Worm (Caenorhabditis elegans) whole organism, L1 larva: ENCODE results near the gene sre-7.

Experiments used
- ces-1 ChIP-seq: fragments of 150-350 bp; optimal IDR thresholded peaks from 2 replicates; lab custom pipeline; 2014; ENCODE audit warnings: missing biosample characterization, missing genetic modification reagents, missing genetic modification characterization
- efl-1 ChIP-seq, 4 experiments: fragments of 150-350 bp; optimal IDR thresholded peaks in 3 of 4; peaks in 1 of 4; 1 replicate in 1 of 4; 2 replicates in 3 of 4; lab custom pipeline; 2014; ENCODE audit warnings: missing biosample characterization in 2 of 4, missing genetic modification characterization in 2 of 4, missing genetic modification reagents in 2 of 4
- elt-2 ChIP-seq: sonication (generic microtip); optimal IDR thresholded peaks from 2 replicates; lab custom pipeline; 2016; ENCODE audit warnings: missing genetic modification characterization, mild to moderate bottlenecking, inconsistent platforms, missing compliant biosample characterization, missing genetic modification reagents
- fos-1 ChIP-seq: fragments of 150-350 bp; optimal IDR thresholded peaks from 2 replicates; lab custom pipeline; 2014; ENCODE audit warnings: missing biosample characterization, missing genetic modification characterization
- grh-1 ChIP-seq: fragments of 200-800 bp; sonication (Bioruptor generic); IDR thresholded peaks from 2 replicates; pipeline ENCODE4 v1.3.6; 2022; ENCODE audit warnings: missing genetic modification reagents, missing genetic modification characterization, missing compliant biosample characterization
- lin-13 ChIP-seq: fragments of 150-350 bp; optimal IDR thresholded peaks from 2 replicates; lab custom pipeline; 2014; ENCODE audit warnings: missing biosample characterization, missing genetic modification reagents, missing genetic modification characterization
- lin-15B ChIP-seq: fragments of 150-350 bp; sonication (generic microtip); optimal IDR thresholded peaks from 3 replicates; lab custom pipeline; 2014; ENCODE audit warnings: missing biosample characterization, missing genetic modification characterization
- lsy-2 ChIP-seq, 2 experiments: fragments of 150-350 bp; optimal IDR thresholded peaks; 2 replicates each; lab custom pipeline; 2014; ENCODE audit warnings: missing biosample characterization in 2 of 2, missing genetic modification characterization in 2 of 2
- mdl-1 ChIP-seq, 2 experiments: fragments of 150-350 bp; optimal IDR thresholded peaks; 2 replicates each; lab custom pipeline; 2014 to 2017; ENCODE audit warnings: missing biosample characterization in 2 of 2, missing genetic modification characterization in 2 of 2, inconsistent platforms in 1 of 2
- nhr-77 ChIP-seq: fragments of 150-350 bp; optimal IDR thresholded peaks from 2 replicates; lab custom pipeline; 2014; ENCODE audit warnings: missing biosample characterization, missing genetic modification characterization
- pqm-1 ChIP-seq: sonication (generic microtip); optimal IDR thresholded peaks from 3 replicates; lab custom pipeline; 2017; ENCODE audit warnings: missing biosample characterization, missing genetic modification characterization
- unc-130 ChIP-seq: fragments of 150-350 bp; optimal IDR thresholded peaks from 2 replicates; lab custom pipeline; 2017; ENCODE audit warnings: missing biosample characterization, missing genetic modification characterization, inconsistent platforms

ce11 chrV:14248654-14249053, 4.7 kb downstream of the sre-7 start, which contains the start of gene K02E11.6:
- no peak for TF ChIP-seq lin-15B
- no peak for TF ChIP-seq efl-1 (optimal IDR thresholded peaks at IDR 0.05; lab: Kevin White, UChicago)
- TF ChIP-seq efl-1 (GFP tag; optimal IDR thresholded peaks at IDR 0.05 in 1 of 2; lab: Kevin White, UChicago) = no peak
- no peak for TF ChIP-seq fos-1
- TF ChIP-seq pqm-1 = no peak
- TF ChIP-seq lin-13 (GFP tag; lab: Kevin White, UChicago) = no peak
- no peak for TF ChIP-seq nhr-77 (tag; lab: Kevin White, UChicago)
- no peak for TF ChIP-seq unc-130
- no peak for TF ChIP-seq mdl-1 (tag; optimal IDR thresholded peaks at IDR 0.05; lab: Kevin White, UChicago)
- TF ChIP-seq grh-1 = no peak
- no peak for TF ChIP-seq ces-1 (GFP tag; lab: Kevin White, UChicago)
- TF ChIP-seq elt-2 (tag; lab: Kevin White, UChicago) = no peak
- no peak for TF ChIP-seq lsy-2 (tag; optimal IDR thresholded peaks at IDR 0.05; lab: Kevin White, UChicago)
